Worm (Caenorhabditis elegans) whole organism, midembryonic: ENCODE measurements around the gene ZK1320.9.

Experiments used
- T22C8.4 ChIP-seq: fragments of 200-800 bp; sonication (Bioruptor generic); IDR thresholded peaks from 2 replicates; pipeline ENCODE4 v1.3.6; 2022; ENCODE audit warnings: missing genetic modification characterization, missing compliant biosample characterization
- flt-1 ChIP-seq: fragments of 200-800 bp; sonication (Bioruptor generic); IDR thresholded peaks from 2 replicates; pipeline ENCODE4 v1.3.6; 2022; ENCODE audit warnings: missing genetic modification characterization, missing compliant biosample characterization
- tab-1 ChIP-seq: fragments of 200-800 bp; sonication (Bioruptor generic); IDR thresholded peaks from 2 replicates; pipeline ENCODE4 v1.3.6; 2022; ENCODE audit warnings: missing genetic modification characterization, missing compliant biosample characterization
- ztf-23 ChIP-seq: fragments of 200-800 bp; sonication (Bioruptor generic); IDR thresholded peaks from 2 replicates; pipeline ENCODE4 v1.3.6; 2022; ENCODE audit warnings: missing genetic modification reagents, missing genetic modification characterization, missing compliant biosample characterization

ce11 chrII:9665577-9665976 is 20.9 kb downstream of the ZK1320.9 start, which contains the start of gene ZK1320.5:
- no peak for TF ChIP-seq flt-1 (GFP tag; lab: Robert Waterston, UW)
- TF ChIP-seq tab-1 (GFP tag; lab: Robert Waterston, UW) = no peak
- no peak for TF ChIP-seq ztf-23
- no peak for TF ChIP-seq T22C8.4 (GFP tag; lab: Robert Waterston, UW)
